Fruit fly (Drosophila melanogaster): ENCODE measurements around the gene CG5958.
A peak's percentile ranks its signal among the peaks of the same experiment; 100 is the strongest.

CG5958 gene

dm6 chr2L:7436492-7437324 lies 3.4 kb upstream of the CG5958 start (continued):
- TF ChIP-seq Hr78 (GFP tag; optimal IDR thresholded peaks at IDR 0.05) (no peak), Aef1 (GFP tag; IDR thresholded peaks at IDR 0.05) (no peak; the same call in 2 of the 3 replicates), Chrac-16 (GFP tag; optimal IDR thresholded peaks at IDR 0.05) (no peak), corto (GFP tag; optimal IDR thresholded peaks at IDR 0.05) (no peak), odd (GFP tag; optimal IDR thresholded peaks at IDR 0.05) (peak; percentile 41), GATAe (GFP tag; conservative IDR thresholded peaks at IDR 0.05) (no peak; the same call in 1 of the 2 replicates), CG9876 (GFP tag; optimal IDR thresholded peaks at IDR 0.05) (peak; percentile 70), CG17912 (GFP tag; optimal IDR thresholded peaks at IDR 0.05) (peak; percentile 88), pita (GFP tag; optimal IDR thresholded peaks at IDR 0.05) (peak; percentile 26), CG15269 (tag; optimal IDR thresholded peaks at IDR 0.05) (peak; percentile 68), CG1832 (GFP tag; optimal IDR thresholded peaks at IDR 0.05) (no peak), CG4617 (GFP tag; optimal IDR thresholded peaks at IDR 0.05; ENCODE audit: borderline replicate concordance) (peak; percentile 22), CG12155 (GFP tag; optimal IDR thresholded peaks at IDR 0.05) (peak; percentile 56), wdn (GFP tag; IDR thresholded peaks at IDR 0.05) (peak; percentile 64), Asciz (GFP tag; optimal IDR thresholded peaks at IDR 0.05) (peak; percentile 79), CG10565 (GFP tag; optimal IDR thresholded peaks at IDR 0.05) (no peak), emc (GFP tag; optimal IDR thresholded peaks at IDR 0.05) (peak; percentile 19)

- TF ChIP-seq trem (tag; optimal IDR thresholded peaks at IDR 0.05) = no peak
- peak; percentile 56 for TF ChIP-seq grn (GFP tag; optimal IDR thresholded peaks at IDR 0.05)
- TF ChIP-seq exex (tag; optimal IDR thresholded peaks at IDR 0.05) = peak; percentile 85
- TF ChIP-seq bowl (GFP tag; IDR thresholded peaks at IDR 0.05) = no peak
- TF ChIP-seq CG34376 (GFP tag; optimal IDR thresholded peaks at IDR 0.05) = peak; percentile 52
- peak; percentile 96 for TF ChIP-seq sug (tag; optimal IDR thresholded peaks at IDR 0.05)
- TF ChIP-seq sd (tag; optimal IDR thresholded peaks at IDR 0.05) = peak; percentile 8
These were observed 2.2 kb upstream of the CG5958 start for dm6 chr2L:7435475-7435874.

- TF ChIP-seq Ada2b (GFP tag; IDR thresholded peaks at IDR 0.05) = peak; percentile 50
- TF ChIP-seq CG16863 (GFP tag; optimal IDR thresholded peaks at IDR 0.05) = no peak
- TF ChIP-seq Atf6 (GFP tag; IDR thresholded peaks at IDR 0.05) = peak; percentile 74
- TF ChIP-seq CG6765 (GFP tag; optimal IDR thresholded peaks at IDR 0.05) = peak; percentile 2
- TF ChIP-seq dmrt99B (tag; optimal IDR thresholded peaks at IDR 0.05) = peak; percentile 12
- TF ChIP-seq unc-4 (GFP tag; IDR thresholded peaks at IDR 0.05; ENCODE audit: partially characterized antibody) = no peak
- peak; percentile 14; the same call in 1 of the 2 replicates for TF ChIP-seq CG10366 (GFP tag; IDR thresholded peaks at IDR 0.05)
- TF ChIP-seq Ssrp (tag; optimal IDR thresholded peaks at IDR 0.05) = no peak
- peak; percentile 45 for TF ChIP-seq Dek (tag; optimal IDR thresholded peaks at IDR 0.05)
- TF ChIP-seq CG3281 (GFP tag; optimal IDR thresholded peaks at IDR 0.05) = peak; percentile 13
- TF ChIP-seq C15 (GFP tag; IDR thresholded peaks at IDR 0.05) = 0 out of 3 replicates have a peak, but pooled peaks have one; percentile 47
- no peak; the same call in 1 of the 2 replicates for TF ChIP-seq Nf-YA (GFP tag; IDR thresholded peaks at IDR 0.05)
- peak; percentile 53 for TF ChIP-seq Meics (GFP tag; optimal IDR thresholded peaks at IDR 0.05)
- TF ChIP-seq CG10209 (GFP tag; optimal IDR thresholded peaks at IDR 0.05) = peak; percentile 38
- no peak for TF ChIP-seq slou (GFP tag; optimal IDR thresholded peaks at IDR 0.05)
- no peak for TF ChIP-seq gsb-n (tag; optimal IDR thresholded peaks at IDR 0.05)
- no peak for TF ChIP-seq nerfin-1 (tag; optimal IDR thresholded peaks at IDR 0.05)
- TF ChIP-seq BtbVII (GFP tag; optimal IDR thresholded peaks at IDR 0.05) = peak; percentile 34
- no peak for TF ChIP-seq CG8281 (tag; optimal IDR thresholded peaks at IDR 0.05)
- TF ChIP-seq CG2875 (GFP tag; optimal IDR thresholded peaks at IDR 0.05) = no peak
- TF ChIP-seq slbo (GFP tag; IDR thresholded peaks at IDR 0.05) = peak; percentile 79
These were observed 1.5 kb upstream of the CG5958 start for dm6 chr2L:7434737-7435356.
